Worm (Caenorhabditis elegans): ENCODE data around the gene dmsr-16.

DNA sequence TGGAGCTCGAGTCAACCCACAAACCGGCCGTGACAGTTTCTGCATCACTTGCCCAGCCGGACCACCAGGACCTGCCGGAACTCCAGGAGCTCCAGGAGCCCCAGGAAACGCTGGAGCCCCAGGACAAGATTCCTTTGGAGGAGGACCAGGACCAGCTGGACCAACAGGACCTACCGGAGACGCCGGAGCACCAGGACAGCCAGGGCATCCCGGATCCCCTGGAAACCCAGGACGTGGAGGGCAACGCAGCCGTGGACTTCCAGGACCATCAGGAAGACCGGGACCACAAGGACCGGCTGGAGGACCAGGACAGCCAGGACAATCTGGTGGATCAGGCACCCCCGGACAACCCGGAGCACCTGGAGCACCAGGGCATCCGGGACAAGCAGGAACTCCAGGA, 21.2 kb upstream of the dmsr-16 start:
- TF ChIP-seq him-1 (tag; optimal IDR thresholded peaks at IDR 0.05) (no peak), dao-5 (tag; optimal IDR thresholded peaks at IDR 0.05) (no peak)

Measured in whole organism, L4/young adult.